Fruit fly (Drosophila melanogaster) Kc167 (cell line): ENCODE data around the gene Sdic3.
"Not testable (repeated sequence)": the region's sequence is repeated elsewhere in the genome, so short reads cannot be mapped to it uniquely, and the experiment has no call there.

Experiments
- Myc ChIP-seq: fragments of >200 bp; optimal IDR thresholded peaks from 2 replicates; lab custom pipeline; 2017; ENCODE audit warnings: missing external identifiers
- Sin3A ChIP-seq: fragments of >200 bp; optimal IDR thresholded peaks from 2 replicates; lab custom pipeline; 2018; ENCODE audit warnings: missing external identifiers
- h ChIP-seq: fragments of >200 bp; optimal IDR thresholded peaks from 3 replicates; lab custom pipeline; 2018; ENCODE audit warnings: missing external identifiers
- insv ChIP-seq: fragments of >200 bp; optimal IDR thresholded peaks from 3 replicates; lab custom pipeline; 2018; ENCODE audit warnings: missing external identifiers
- psq ChIP-seq: fragments of >200 bp; optimal IDR thresholded peaks from 2 replicates; lab custom pipeline; 2017; ENCODE audit warnings: missing external identifiers
- ttk ChIP-seq: sonication (Bioruptor generic); optimal IDR thresholded peaks from 2 replicates; lab custom pipeline; 2017; ENCODE audit warnings: missing external identifiers

Gene Sdic3

dm6 chrX:20194127-20194526 is at the start of gene Sdic3:
Gene Sdic3 (minus strand): TSS chrX:20194227.
- not testable (repeated sequence) for TF ChIP-seq Sin3A (lab: Kevin White, UChicago); Myc (lab: Kevin White, UChicago); ttk

DNA sequence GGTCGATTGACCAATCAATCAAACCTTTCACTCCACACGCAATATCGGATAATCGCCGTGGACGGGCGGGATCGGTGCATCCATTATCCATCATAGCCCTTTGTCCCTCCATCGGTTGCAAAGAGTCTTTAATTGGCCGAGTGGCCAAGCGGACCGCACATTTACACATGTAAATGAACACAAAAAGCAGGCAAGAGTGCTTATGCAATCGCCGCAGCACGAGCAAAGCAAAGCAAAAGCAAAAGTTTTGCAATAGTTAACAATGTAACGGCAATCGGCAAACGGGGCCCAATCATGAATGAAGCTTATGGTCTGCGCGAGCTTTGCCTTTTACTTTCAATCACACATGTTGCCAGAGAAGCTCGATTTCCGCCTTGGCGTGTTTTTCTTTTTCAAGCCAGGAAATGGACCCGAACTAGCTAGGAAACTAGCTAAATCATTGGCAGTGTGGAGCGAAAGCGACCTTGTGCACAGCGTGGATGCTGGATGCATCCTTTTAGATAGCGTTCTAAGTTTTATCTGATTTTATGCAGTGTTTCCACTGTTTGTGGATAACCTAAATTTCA is 49.3 kb upstream of the Sdic3 start:
- TF ChIP-seq ttk (no peak), h (lab: Kevin White, UChicago) (no peak), insv (lab: Kevin White, UChicago) (no peak), Myc (lab: Kevin White, UChicago) (no peak), Sin3A (lab: Kevin White, UChicago) (no peak), psq (lab: Kevin White, UChicago) (no peak)

- no peak for TF ChIP-seq psq (lab: Kevin White, UChicago)
- no peak for TF ChIP-seq insv (lab: Kevin White, UChicago)
- TF ChIP-seq Sin3A (lab: Kevin White, UChicago) = no peak
Observed at dm6 chrX:20240518-20241186, 46.6 kb upstream of the Sdic3 start.

DNA sequence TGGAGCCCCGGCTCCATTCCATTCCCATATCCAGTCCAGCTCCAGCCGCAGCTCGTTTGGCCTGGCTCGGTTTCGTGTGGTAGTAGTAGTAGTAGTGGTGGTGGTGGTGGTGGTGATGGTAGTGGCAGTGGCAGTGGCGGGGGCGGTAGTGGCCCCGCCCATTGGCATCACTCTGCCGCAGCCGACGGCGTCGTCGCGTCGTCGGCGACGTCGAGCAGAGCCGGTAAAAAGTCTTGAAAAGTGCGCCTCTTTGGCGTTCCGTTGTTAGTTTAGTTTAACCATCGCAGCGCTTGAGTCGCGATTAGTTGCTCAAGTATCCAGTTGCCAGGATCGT is 45.5 kb upstream of the Sdic3 start, which contains the start of gene obst-A:
Gene obst-A (plus strand): TSS at position 248 of the 334 bp plus-strand sequence.
- TF ChIP-seq ttk = no peak
- no peak for TF ChIP-seq Myc (lab: Kevin White, UChicago)
- TF ChIP-seq psq (lab: Kevin White, UChicago) = no peak
- TF ChIP-seq insv (lab: Kevin White, UChicago) = no peak
- TF ChIP-seq h (lab: Kevin White, UChicago) = no peak
- TF ChIP-seq Sin3A (lab: Kevin White, UChicago) = no peak

DNA sequence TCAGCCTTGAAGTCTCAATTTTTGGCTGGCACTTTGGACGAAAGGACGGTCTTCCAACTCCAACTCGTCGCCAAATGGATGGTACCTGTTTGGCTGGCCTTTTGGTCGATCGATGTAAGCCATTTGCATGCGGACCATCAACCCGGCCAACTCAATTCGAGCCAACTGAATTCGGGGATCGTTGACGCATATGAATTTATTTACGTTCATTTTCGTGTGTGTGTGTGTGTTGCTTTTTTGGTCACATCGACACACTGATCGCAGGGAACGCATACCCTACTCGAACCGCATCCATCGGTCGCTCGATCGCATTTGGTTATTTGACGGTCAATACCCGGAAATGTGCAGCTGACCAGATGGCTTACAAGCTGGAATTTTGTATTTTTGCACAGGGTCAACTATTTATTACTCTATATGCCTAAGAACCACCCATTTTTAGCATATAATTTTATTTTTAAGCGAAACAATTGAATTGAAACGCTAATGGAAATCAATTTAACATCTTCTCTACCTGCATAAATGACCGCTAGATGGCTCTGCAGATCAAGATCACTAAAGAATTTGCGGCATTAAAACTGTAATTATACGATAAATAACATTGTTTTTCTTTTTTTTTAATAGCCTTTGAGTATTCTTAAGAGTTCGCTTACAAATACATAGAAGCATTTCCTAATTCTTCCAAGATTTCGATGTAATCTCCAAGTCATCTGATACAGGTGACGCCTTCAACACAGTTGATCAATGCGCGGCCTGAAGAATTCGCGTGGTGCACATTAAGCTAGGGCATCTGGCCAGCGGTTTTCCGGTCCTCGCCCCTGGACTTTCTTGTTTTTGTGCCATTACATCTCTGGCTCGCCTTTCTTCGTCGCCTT is 44.9 kb upstream of the Sdic3 start:
- TF ChIP-seq h (lab: Kevin White, UChicago) (no peak), Myc (lab: Kevin White, UChicago) (no peak), ttk (no peak), Sin3A (lab: Kevin White, UChicago) (no peak), psq (lab: Kevin White, UChicago) (no peak), insv (lab: Kevin White, UChicago) (no peak)

DNA sequence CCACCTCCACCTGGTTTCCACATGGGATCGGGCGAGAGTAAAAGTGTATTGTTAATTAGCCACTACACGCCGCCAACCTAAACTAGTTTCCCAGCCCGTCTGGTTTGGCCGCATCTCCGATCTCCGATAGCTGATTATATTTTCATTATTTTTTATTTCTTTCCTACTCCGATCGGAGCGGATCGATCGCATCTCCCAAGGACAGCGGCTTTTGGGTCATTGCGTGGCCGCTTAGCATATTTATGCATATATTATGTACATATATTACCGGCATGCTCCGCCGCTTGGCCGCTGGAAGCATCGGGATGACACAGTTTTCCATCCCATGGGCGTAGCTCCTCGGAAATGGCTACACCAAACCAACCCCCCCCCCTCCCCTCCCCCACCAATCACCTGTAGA is 43.9 kb upstream of the Sdic3 start:
- TF ChIP-seq Myc (lab: Kevin White, UChicago) (no peak), psq (lab: Kevin White, UChicago) (no peak), ttk (no peak), h (lab: Kevin White, UChicago) (no peak), insv (lab: Kevin White, UChicago) (no peak), Sin3A (lab: Kevin White, UChicago) (no peak)

dm6 chrX:20235794-20236513 is 41.9 kb upstream of the Sdic3 start, which contains the start of gene sw:
Gene sw (minus strand): TSS chrX:20236382.
- TF ChIP-seq insv (lab: Kevin White, UChicago) (no peak), Sin3A (lab: Kevin White, UChicago) (no peak), Myc (lab: Kevin White, UChicago) (no peak), ttk (no peak), h (lab: Kevin White, UChicago) (no peak), psq (lab: Kevin White, UChicago) (no peak)

DNA sequence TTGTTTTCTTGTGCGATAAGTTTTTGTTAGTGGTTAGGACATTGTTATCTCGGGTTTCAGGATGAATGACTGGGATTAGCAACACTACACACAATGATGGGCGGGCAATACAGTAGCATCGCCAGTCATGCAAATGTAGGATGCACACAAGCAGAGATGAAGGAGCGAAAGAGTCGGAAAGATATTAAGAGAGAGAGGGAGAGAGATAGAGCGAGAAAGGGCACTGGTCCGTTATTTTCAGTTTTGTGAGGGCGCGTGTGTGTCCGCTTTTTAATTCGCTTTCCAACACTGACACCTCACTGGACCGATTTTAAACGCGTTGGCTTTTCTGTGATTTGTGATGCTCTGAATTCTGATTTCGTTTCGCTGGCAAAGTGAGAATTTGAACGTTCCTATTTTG is 37.6 kb upstream of the Sdic3 start:
- TF ChIP-seq h (lab: Kevin White, UChicago) = no peak
- TF ChIP-seq ttk = no peak
- no peak for TF ChIP-seq Sin3A (lab: Kevin White, UChicago)
- no peak for TF ChIP-seq psq (lab: Kevin White, UChicago)
- no peak for TF ChIP-seq insv (lab: Kevin White, UChicago)

DNA sequence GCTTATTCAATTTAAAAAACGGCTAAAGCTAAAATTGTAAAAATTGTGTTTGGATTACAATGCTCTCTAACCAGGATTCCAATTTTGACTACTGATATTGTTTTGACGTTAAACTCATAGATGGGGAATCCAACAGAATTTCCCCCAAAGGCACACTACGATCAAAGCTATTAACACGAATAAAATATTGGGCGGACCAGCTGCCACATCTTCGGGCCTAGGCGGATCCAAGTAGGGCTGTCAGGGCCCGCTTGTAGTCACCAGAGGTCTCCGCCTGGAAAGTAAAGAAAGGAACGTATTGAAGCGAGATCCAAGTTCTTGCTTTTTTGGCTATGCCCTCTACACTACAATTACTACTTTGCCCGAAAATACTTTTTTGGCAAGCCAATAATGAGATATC is 30.9 kb upstream of the Sdic3 start, which contains the start of gene Sdic4:
Gene Sdic4 (minus strand): TSS at position 101 of the 400 bp plus-strand sequence.
- TF ChIP-seq psq (lab: Kevin White, UChicago); insv (lab: Kevin White, UChicago); ttk: not testable (repeated sequence)

- not testable (repeated sequence) for TF ChIP-seq Myc, Sin3A, h (lab: Kevin White, UChicago)
Observed at dm6 chrX:20217159-20217558, 23.1 kb upstream of the Sdic3 start, which contains the start of gene SdicC. Gene SdicC (minus strand): TSS chrX:20217259.

DNA sequence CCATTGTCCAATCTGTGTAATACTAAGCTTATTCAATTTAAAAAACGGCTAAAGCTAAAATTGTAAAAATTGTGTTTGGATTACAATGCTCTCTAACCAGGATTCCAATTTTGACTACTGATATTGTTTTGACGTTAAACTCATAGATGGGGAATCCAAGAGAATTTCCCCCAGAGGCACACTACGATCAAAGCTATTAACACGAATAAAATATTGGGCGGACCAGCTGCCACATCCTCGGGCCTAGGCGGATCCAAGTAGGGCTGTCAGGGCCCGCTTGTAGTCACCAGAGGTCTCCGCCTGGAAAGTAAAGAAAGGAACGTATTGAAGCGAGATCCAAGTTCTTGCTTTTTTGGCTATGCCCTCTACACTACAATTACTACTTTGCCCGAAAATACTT is 15.5 kb upstream of the Sdic3 start, which contains the start of gene SdicB:
Gene SdicB (minus strand): TSS at position 101 of the 400 bp plus-strand sequence.
- TF ChIP-seq h (lab: Kevin White, UChicago); insv (lab: Kevin White, UChicago); ttk: not testable (repeated sequence)
